Fruit fly (Drosophila melanogaster) whole organism, prepupa: ENCODE results near the gene RhoGAP71E.

Experiments used
- CG10631 ChIP-seq: fragments of 200-800 bp; sonication (Bioruptor generic); optimal IDR thresholded peaks from 2 replicates; lab custom pipeline; 2016; ENCODE audit warnings: missing biosample characterization, missing genetic modification characterization
- CG10669 ChIP-seq: fragments of 200-800 bp; sonication (Bioruptor generic); optimal IDR thresholded peaks from 3 replicates; lab custom pipeline; 2018; ENCODE audit warnings: missing biosample characterization, mild to moderate bottlenecking, missing genetic modification characterization, moderate library complexity
- CG11294 ChIP-seq: fragments of 200-800 bp; sonication (Bioruptor generic); IDR thresholded peaks from 2 replicates; pipeline ENCODE4 v1.3.6; 2022; ENCODE audit warnings: missing biosample characterization, missing genetic modification characterization
- CG11762 ChIP-seq: fragments of 200-800 bp; sonication (Bioruptor generic); optimal IDR thresholded peaks from 3 replicates; lab custom pipeline; 2016; ENCODE audit warnings: missing biosample characterization, missing genetic modification characterization; ENCODE audit not compliant: insufficient read depth
- CG11902 ChIP-seq: fragments of 200-800 bp; sonication (Bioruptor generic); optimal IDR thresholded peaks from 3 replicates; lab custom pipeline; 2016; ENCODE audit warnings: missing biosample characterization, missing genetic modification characterization
- CG15336 ChIP-seq: fragments of 200-800 bp; sonication (Bioruptor generic); IDR thresholded peaks from 2 replicates; pipeline ENCODE4 v1.3.6; 2022; ENCODE audit warnings: missing biosample characterization, missing genetic modification characterization
- CG1621 ChIP-seq: fragments of 200-800 bp; sonication (Bioruptor generic); optimal IDR thresholded peaks from 3 replicates; lab custom pipeline; 2018; ENCODE audit warnings: missing biosample characterization, mild to moderate bottlenecking, missing genetic modification characterization
- CG16779 ChIP-seq: fragments of 200-800 bp; sonication (Bioruptor generic); optimal IDR thresholded peaks from 3 replicates; lab custom pipeline; 2017; ENCODE audit warnings: missing biosample characterization, mild to moderate bottlenecking, missing genetic modification characterization
- CG3032 ChIP-seq: fragments of 200-800 bp; optimal IDR thresholded peaks from 2 replicates; lab custom pipeline; 2019; ENCODE audit warnings: missing biosample characterization, mild to moderate bottlenecking, missing genetic modification characterization, moderate library complexity
- CG31627 ChIP-seq: fragments of 200-800 bp; sonication (Bioruptor generic); optimal IDR thresholded peaks from 3 replicates; lab custom pipeline; 2016; ENCODE audit warnings: missing biosample characterization, missing genetic modification characterization
- CG34406 ChIP-seq: fragments of 200-800 bp; sonication (Bioruptor generic); optimal IDR thresholded peaks from 3 replicates; lab custom pipeline; 2016; ENCODE audit warnings: missing biosample characterization, missing genetic modification characterization
- CG6163 ChIP-seq: fragments of 200-800 bp; sonication (Bioruptor generic); IDR thresholded peaks from 3 replicates; pipeline ENCODE4 v1.3.6; 2022; ENCODE audit warnings: missing biosample characterization, missing genetic modification characterization
- CG6276 ChIP-seq: fragments of 200-800 bp; sonication (Bioruptor generic); optimal IDR thresholded peaks from 2 replicates; lab custom pipeline; 2017; ENCODE audit warnings: missing biosample characterization, mild to moderate bottlenecking, missing genetic modification characterization
- CG6854 ChIP-seq: fragments of 200-800 bp; sonication (Bioruptor generic); optimal IDR thresholded peaks from 2 replicates; lab custom pipeline; 2017; ENCODE audit warnings: missing biosample characterization, mild to moderate bottlenecking, missing genetic modification characterization
- CG8119 ChIP-seq: fragments of 200-800 bp; sonication (Bioruptor generic); IDR thresholded peaks from 3 replicates; pipeline ENCODE4 v1.3.6; 2022; ENCODE audit warnings: missing biosample characterization, missing genetic modification characterization
- CG8319 ChIP-seq: fragments of 200-800 bp; sonication (Bioruptor generic); optimal IDR thresholded peaks from 3 replicates; lab custom pipeline; 2016; ENCODE audit warnings: missing biosample characterization, missing genetic modification characterization
- CG8632 ChIP-seq: fragments of 200-800 bp; sonication (Bioruptor generic); optimal IDR thresholded peaks from 3 replicates; lab custom pipeline; 2016; ENCODE audit warnings: missing biosample characterization, missing genetic modification characterization
- Eip78C ChIP-seq: fragments of 200-800 bp; sonication (Bioruptor generic); peaks from one replicate; lab custom pipeline; 2016; ENCODE audit warnings: missing biosample characterization, missing genetic modification characterization
- Ets96B ChIP-seq: fragments of 200-800 bp; optimal IDR thresholded peaks from 2 replicates; lab custom pipeline; 2019; ENCODE audit warnings: missing biosample characterization, mild to moderate bottlenecking, missing genetic modification characterization, moderate library complexity
- Gug ChIP-seq: fragments of 200-800 bp; sonication (Bioruptor generic); IDR thresholded peaks from 2 replicates; pipeline ENCODE4 v1.3.6; 2022; ENCODE audit warnings: missing biosample characterization, missing genetic modification characterization
- Hr38 ChIP-seq: sonication (Bioruptor generic); optimal IDR thresholded peaks from 2 replicates; lab custom pipeline; 2016; ENCODE audit warnings: missing biosample characterization, missing genetic modification characterization
- Hr39 ChIP-seq: fragments of 200-800 bp; sonication (Bioruptor generic); optimal IDR thresholded peaks from 2 replicates; lab custom pipeline; 2016; ENCODE audit warnings: missing biosample characterization, missing genetic modification characterization
- Smox ChIP-seq: fragments of 200-800 bp; sonication (Bioruptor generic); optimal IDR thresholded peaks from 3 replicates; lab custom pipeline; 2016; ENCODE audit warnings: missing biosample characterization, missing genetic modification characterization
- Sox14 ChIP-seq: fragments of 200-800 bp; sonication (Bioruptor generic); optimal IDR thresholded peaks from 3 replicates; lab custom pipeline; 2016; ENCODE audit warnings: missing biosample characterization, missing genetic modification characterization
- Sox15 ChIP-seq: fragments of 200-800 bp; sonication (Bioruptor generic); optimal IDR thresholded peaks from 3 replicates; lab custom pipeline; 2016; ENCODE audit warnings: missing biosample characterization, missing genetic modification characterization
- cyc ChIP-seq: fragments of 200-800 bp; sonication (Bioruptor generic); optimal IDR thresholded peaks from 3 replicates; lab custom pipeline; 2016; ENCODE audit warnings: missing biosample characterization, missing genetic modification characterization
- dac ChIP-seq: fragments of 200-800 bp; sonication (Bioruptor generic); optimal IDR thresholded peaks from 2 replicates; lab custom pipeline; 2017; ENCODE audit warnings: missing biosample characterization, mild to moderate bottlenecking, missing genetic modification characterization
- dsx ChIP-seq: fragments of 200-800 bp; optimal IDR thresholded peaks from 3 replicates; lab custom pipeline; 2019; ENCODE audit warnings: missing biosample characterization, mild to moderate bottlenecking, missing genetic modification characterization, moderate library complexity; ENCODE audit not compliant: poor library complexity, severe bottlenecking
- eg ChIP-seq: fragments of 200-800 bp; sonication (Bioruptor generic); IDR thresholded peaks from 3 replicates; pipeline ENCODE4 v1.3.6; 2022; ENCODE audit warnings: missing biosample characterization, missing genetic modification characterization
- esn ChIP-seq: fragments of 200-800 bp; sonication (Bioruptor generic); optimal IDR thresholded peaks from 2 replicates; lab custom pipeline; 2016; ENCODE audit warnings: missing biosample characterization, mild to moderate bottlenecking, missing genetic modification characterization, moderate library complexity
- fd59A ChIP-seq: fragments of 200-800 bp; sonication (Bioruptor generic); optimal IDR thresholded peaks from 2 replicates; lab custom pipeline; 2017; ENCODE audit warnings: missing biosample characterization, mild to moderate bottlenecking, missing genetic modification characterization, missing genetic modification reagents
- fkh ChIP-seq: fragments of 200-800 bp; sonication (Bioruptor generic); optimal IDR thresholded peaks from 3 replicates; lab custom pipeline; 2017; ENCODE audit warnings: missing biosample characterization, mild to moderate bottlenecking, missing genetic modification characterization, moderate library complexity
- lz ChIP-seq: fragments of 200-800 bp; sonication (Bioruptor generic); optimal IDR thresholded peaks from 3 replicates; lab custom pipeline; 2016; ENCODE audit warnings: missing biosample characterization, missing genetic modification characterization
- net ChIP-seq: fragments of 200-800 bp; sonication (Bioruptor generic); optimal IDR thresholded peaks from 3 replicates; lab custom pipeline; 2016; ENCODE audit warnings: missing biosample characterization, missing genetic modification characterization
- ss ChIP-seq, 2 experiments: fragments of 200-800 bp; sonication (Bioruptor generic); optimal IDR thresholded peaks; 2 replicates in 1 of 2; 3 replicates in 1 of 2; lab custom pipeline; 2017 to 2018; ENCODE audit warnings: mild to moderate bottlenecking in 2 of 2, missing biosample characterization in 2 of 2, missing genetic modification characterization in 2 of 2, moderate library complexity in 1 of 2
- svp ChIP-seq: fragments of 200-800 bp; sonication (Bioruptor generic); peaks from one replicate; lab custom pipeline; 2016; ENCODE audit warnings: missing biosample characterization, missing genetic modification characterization
- topi ChIP-seq: fragments of 200-800 bp; sonication (Bioruptor generic); optimal IDR thresholded peaks from 3 replicates; lab custom pipeline; 2016; ENCODE audit warnings: missing biosample characterization, missing genetic modification characterization
- vri ChIP-seq: fragments of 200-800 bp; sonication (Bioruptor generic); optimal IDR thresholded peaks from 3 replicates; lab custom pipeline; 2016; ENCODE audit warnings: missing biosample characterization, mild to moderate bottlenecking, missing genetic modification characterization

Gene RhoGAP71E

dm6 chr3L:15565829-15566433 is 22.7 kb upstream of the RhoGAP71E start, which contains the start of gene dop (continued):
- TF ChIP-seq Eip78C (GFP tag; lab: Kevin White, UChicago) (peak; percentile 70), Sox15 (GFP tag; lab: Kevin White, UChicago) (no peak)

dm6 chr3L:15566484-15566955 is 22.1 kb upstream of the RhoGAP71E start:
- peak; percentile 84 for TF ChIP-seq Eip78C (GFP tag; lab: Kevin White, UChicago)
- peak in 1 of 2 experiments; percentile 32 for TF ChIP-seq ss (GFP tag; optimal IDR thresholded peaks at IDR 0.05; lab: Kevin White, UChicago)
- TF ChIP-seq esn (GFP tag; lab: Kevin White, UChicago) = peak; percentile 6
- peak; percentile 6; the same call in 1 of the 3 replicates for TF ChIP-seq eg (GFP tag; lab: Robert Waterston, UW)
- TF ChIP-seq CG6276 = no peak
- peak; percentile 71 for TF ChIP-seq vri (GFP tag; lab: Kevin White, UChicago)
- TF ChIP-seq dac = no peak
- TF ChIP-seq CG8319 (GFP tag; lab: Kevin White, UChicago) = peak; percentile 76
- peak; percentile 45 for TF ChIP-seq Sox14
- peak; percentile 65 for TF ChIP-seq svp
- peak; percentile 38 for TF ChIP-seq CG34406
- peak; percentile 100 for TF ChIP-seq fkh (GFP tag; lab: Kevin White, UChicago)
- TF ChIP-seq CG31627 (GFP tag; lab: Kevin White, UChicago) = no peak
- TF ChIP-seq Hr39 = no peak
- peak; percentile 51 for TF ChIP-seq CG16779 (tag; lab: Kevin White, UChicago)
- peak; percentile 13 for TF ChIP-seq CG6854 (GFP tag; lab: Kevin White, UChicago)
- no peak for TF ChIP-seq CG11902
- TF ChIP-seq topi (GFP tag; lab: Kevin White, UChicago) = peak; percentile 1
- TF ChIP-seq CG6163 (GFP tag; lab: Robert Waterston, UW) = peak; percentile 61; the same call in 2 of the 3 replicates

dm6 chr3L:15568748-15569147 is 19.9 kb upstream of the RhoGAP71E start:
- TF ChIP-seq svp (peak; percentile 84), CG10669 (GFP tag; lab: Kevin White, UChicago) (no peak)

- TF ChIP-seq Smox (GFP tag; lab: Kevin White, UChicago) (no peak), fkh (GFP tag; lab: Kevin White, UChicago) (no peak), CG34406 (no peak), Sox14 (no peak), Sox15 (GFP tag; lab: Kevin White, UChicago) (no peak), vri (GFP tag; lab: Kevin White, UChicago) (no peak), svp (peak; percentile 94), dac (no peak)
Observed at dm6 chr3L:15570571-15570970, 18.1 kb upstream of the RhoGAP71E start.

dm6 chr3L:15576357-15576756 is 12.3 kb upstream of the RhoGAP71E start, which contains the start of gene Ufsp2:
Gene Ufsp2, plus strand, starts transcription at chr3L:15576570.
- TF ChIP-seq CG8632 (GFP tag; lab: Kevin White, UChicago) (no peak), eg (GFP tag; lab: Robert Waterston, UW) (no peak), lz (GFP tag; lab: Kevin White, UChicago) (no peak), CG6854 (GFP tag; lab: Kevin White, UChicago) (no peak), CG10669 (GFP tag; lab: Kevin White, UChicago) (no peak), topi (GFP tag; lab: Kevin White, UChicago) (no peak), CG1621 (tag; lab: Kevin White, UChicago) (no peak), CG11902 (no peak), net (no peak), CG6276 (no peak), dac (no peak), CG34406 (no peak), Sox14 (no peak), fkh (GFP tag; lab: Kevin White, UChicago) (no peak)

dm6 chr3L:15580487-15580886 is 8.2 kb upstream of the RhoGAP71E start, which contains the start of the genes mrn and CG12301:
Gene mrn, minus strand, starts transcription at chr3L:15580537.
Gene CG12301, plus strand, starts transcription at chr3L:15580800.
- TF ChIP-seq Ets96B (peak; percentile 86), CG31627 (GFP tag; lab: Kevin White, UChicago) (peak; percentile 82), CG11902 (peak; percentile 92), fkh (GFP tag; lab: Kevin White, UChicago) (no peak), lz (GFP tag; lab: Kevin White, UChicago) (peak; percentile 81), Sox15 (GFP tag; lab: Kevin White, UChicago) (peak; percentile 65), CG8119 (GFP tag; lab: Robert Waterston, UW) (no peak), fd59A (GFP tag; lab: Kevin White, UChicago) (peak; percentile 13), Gug (GFP tag; lab: Robert Waterston, UW) (peak; percentile 69), CG11294 (GFP tag; lab: Robert Waterston, UW) (peak; percentile 87), cyc (GFP tag; lab: Kevin White, UChicago) (peak; percentile 70), CG15336 (GFP tag; lab: Robert Waterston, UW) (peak; percentile 50), CG11762 (peak; percentile 64), CG3032 (tag; lab: Kevin White, UChicago) (peak; percentile 91), CG10631 (no peak), eg (GFP tag; lab: Robert Waterston, UW) (peak; percentile 92), CG8319 (GFP tag; lab: Kevin White, UChicago) (no peak), dsx (no peak), Hr38 (GFP tag; lab: Kevin White, UChicago) (peak; percentile 70), CG6163 (GFP tag; lab: Robert Waterston, UW) (peak; percentile 94), esn (GFP tag; lab: Kevin White, UChicago) (peak; percentile 85)
